Fruit fly (Drosophila melanogaster) whole organism, embryonic: Measurements from ENCODE around the gene mRRF1.

ENCODE experiments used
- Abd-B ChIP-seq: fragments of 200-800 bp; sonication (Bioruptor generic); optimal IDR thresholded peaks from 2 replicates; lab custom pipeline; 2018; ENCODE audit warnings: missing biosample characterization, mild to moderate bottlenecking, missing genetic modification characterization, moderate library complexity
- BtbVII ChIP-seq: fragments of 200-800 bp; sonication (Bioruptor generic); optimal IDR thresholded peaks from 3 replicates; lab custom pipeline; 2017; ENCODE audit warnings: missing biosample characterization, mild to moderate bottlenecking, missing genetic modification characterization
- CG10147 ChIP-seq: fragments of 200-800 bp; sonication (Bioruptor generic); optimal IDR thresholded peaks from 2 replicates; lab custom pipeline; 2019; ENCODE audit warnings: missing biosample characterization, mild to moderate bottlenecking, missing genetic modification characterization, moderate library complexity
- CG10431 ChIP-seq: fragments of 200-800 bp; sonication (Bioruptor generic); optimal IDR thresholded peaks from 3 replicates; lab custom pipeline; 2018; ENCODE audit warnings: missing biosample characterization, mild to moderate bottlenecking, missing genetic modification characterization
- CG13624 ChIP-seq: fragments of 200-800 bp; sonication (Bioruptor generic); optimal IDR thresholded peaks from 2 replicates; lab custom pipeline; 2016; ENCODE audit warnings: missing biosample characterization, missing genetic modification characterization
- CG15514 ChIP-seq: fragments of 200-800 bp; sonication (Bioruptor generic); optimal IDR thresholded peaks from 3 replicates; lab custom pipeline; 2017; ENCODE audit warnings: missing biosample characterization, missing genetic modification characterization, mild to moderate bottlenecking, moderate library complexity, missing genetic modification reagents
- CG1602 ChIP-seq: fragments of 200-800 bp; sonication (Bioruptor generic); optimal IDR thresholded peaks from 3 replicates; lab custom pipeline; 2016; ENCODE audit warnings: missing biosample characterization, missing genetic modification characterization
- CG18619 ChIP-seq: fragments of 200-800 bp; sonication (Bioruptor generic); optimal IDR thresholded peaks from 3 replicates; lab custom pipeline; 2017; ENCODE audit warnings: missing biosample characterization, mild to moderate bottlenecking, missing genetic modification characterization
- CG18764 ChIP-seq: fragments of 200-800 bp; sonication (Bioruptor generic); optimal IDR thresholded peaks from 3 replicates; lab custom pipeline; 2016; ENCODE audit warnings: missing biosample characterization, missing genetic modification characterization
- CG2116 ChIP-seq: fragments of 200-800 bp; sonication (Bioruptor generic); optimal IDR thresholded peaks from 3 replicates; lab custom pipeline; 2018; ENCODE audit warnings: missing biosample characterization, mild to moderate bottlenecking, missing genetic modification characterization
- CG31224 ChIP-seq: fragments of 200-800 bp; sonication (Bioruptor generic); IDR thresholded peaks from 2 replicates; pipeline ENCODE4 v1.3.6; 2022; ENCODE audit warnings: missing biosample characterization, missing genetic modification characterization
- CG3281 ChIP-seq: fragments of 200-800 bp; sonication (Bioruptor generic); optimal IDR thresholded peaks from 3 replicates; lab custom pipeline; 2017; ENCODE audit warnings: missing biosample characterization, mild to moderate bottlenecking, missing genetic modification characterization
- CG33213 ChIP-seq: fragments of 200-800 bp; sonication (Bioruptor generic); optimal IDR thresholded peaks from 3 replicates; lab custom pipeline; 2016; ENCODE audit warnings: missing biosample characterization, missing genetic modification characterization
- CG6254 ChIP-seq: fragments of 200-800 bp; sonication (Bioruptor generic); optimal IDR thresholded peaks from 3 replicates; lab custom pipeline; 2017; ENCODE audit warnings: mild to moderate bottlenecking, missing biosample characterization, missing genetic modification reagents, missing genetic modification characterization
- CG6654 ChIP-seq: fragments of 200-800 bp; sonication (Bioruptor generic); optimal IDR thresholded peaks from 2 replicates; lab custom pipeline; 2017; ENCODE audit warnings: missing biosample characterization, mild to moderate bottlenecking, missing genetic modification characterization
- CG7271 ChIP-seq: fragments of 200-800 bp; sonication (Bioruptor generic); optimal IDR thresholded peaks from 2 replicates; lab custom pipeline; 2018; ENCODE audit warnings: missing biosample characterization, mild to moderate bottlenecking, missing genetic modification characterization, moderate library complexity
- CG7963 ChIP-seq: fragments of 200-800 bp; sonication (Bioruptor generic); IDR thresholded peaks from 3 replicates; pipeline ENCODE4 v1.3.6; 2022; ENCODE audit warnings: missing biosample characterization, missing genetic modification characterization; ENCODE audit not compliant: partially characterized antibody
- CG8924 ChIP-seq: fragments of 200-800 bp; optimal IDR thresholded peaks from 3 replicates; lab custom pipeline; 2019; ENCODE audit warnings: missing biosample characterization, mild to moderate bottlenecking, missing genetic modification characterization, moderate library complexity
- Dfd ChIP-seq, 2 experiments: fragments of >200 bp; optimal IDR thresholded peaks; 2 replicates each; lab custom pipeline; 2017; ENCODE audit warnings: missing biosample characterization in 2 of 2, missing genetic modification characterization in 2 of 2
- Dref ChIP-seq: fragments of 200-800 bp; sonication (Bioruptor generic); IDR thresholded peaks from 2 replicates; pipeline ENCODE4 v1.3.6; 2022; ENCODE audit warnings: missing biosample characterization, missing genetic modification characterization
- Fer1 ChIP-seq: fragments of 200-800 bp; sonication (Bioruptor generic); optimal IDR thresholded peaks from 2 replicates; lab custom pipeline; 2017; ENCODE audit warnings: missing biosample characterization, mild to moderate bottlenecking, missing genetic modification characterization
- Hand ChIP-seq: fragments of 200-800 bp; sonication (Bioruptor generic); optimal IDR thresholded peaks from 2 replicates; lab custom pipeline; 2017; ENCODE audit warnings: mild to moderate bottlenecking, missing biosample characterization, missing genetic modification reagents, missing genetic modification characterization
- Hr51 ChIP-seq, 2 experiments: fragments of 200-800 bp; sonication (Bioruptor generic); optimal IDR thresholded peaks; 2 replicates in 1 of 2; 3 replicates in 1 of 2; lab custom pipeline; 2016 to 2018; ENCODE audit warnings: missing biosample characterization in 2 of 2, missing genetic modification characterization in 2 of 2, mild to moderate bottlenecking in 1 of 2, moderate library complexity in 1 of 2
- Hsf ChIP-seq: fragments of 200-800 bp; sonication (Bioruptor generic); optimal IDR thresholded peaks from 3 replicates; lab custom pipeline; 2016; ENCODE audit warnings: missing biosample characterization, missing genetic modification characterization
- Lhr ChIP-seq: fragments of 200-800 bp; sonication (Bioruptor generic); optimal IDR thresholded peaks from 3 replicates; lab custom pipeline; 2017; ENCODE audit warnings: mild to moderate bottlenecking, missing biosample characterization, missing genetic modification reagents, missing genetic modification characterization
- Lim3 ChIP-seq: fragments of 200-800 bp; sonication (Bioruptor generic); IDR thresholded peaks from 2 replicates; pipeline ENCODE4 v1.3.6; 2022; ENCODE audit warnings: missing biosample characterization, missing genetic modification characterization
- NC2α ChIP-seq: fragments of 200-800 bp; sonication (Bioruptor generic); optimal IDR thresholded peaks from 2 replicates; lab custom pipeline; 2016; ENCODE audit warnings: missing biosample characterization, missing genetic modification characterization
- Nf-YC ChIP-seq: fragments of 200-800 bp; optimal IDR thresholded peaks from 3 replicates; lab custom pipeline; 2019; ENCODE audit warnings: missing biosample characterization, mild to moderate bottlenecking, missing genetic modification characterization, moderate library complexity
- Ptx1 ChIP-seq: fragments of 200-800 bp; sonication (Bioruptor generic); IDR thresholded peaks from 2 replicates; pipeline ENCODE4 v1.3.6; 2022; ENCODE audit warnings: missing biosample characterization, missing genetic modification characterization
- Trl ChIP-seq, 3 experiments: fragments of >200 bp in 2 of 3; fragments of 200-800 bp in 1 of 3; sonication (Bioruptor generic) in 1 of 3; optimal IDR thresholded peaks; 2 replicates in 1 of 3; 3 replicates in 2 of 3; lab custom pipeline; 2016 to 2017; ENCODE audit warnings: missing biosample characterization in 1 of 3, missing genetic modification characterization in 1 of 3
- abd-A ChIP-seq: fragments of 200-800 bp; sonication (Bioruptor generic); optimal IDR thresholded peaks from 3 replicates; lab custom pipeline; 2019; ENCODE audit warnings: missing biosample characterization, mild to moderate bottlenecking, missing genetic modification characterization, moderate library complexity
- cato ChIP-seq: fragments of 200-800 bp; sonication (Bioruptor generic); optimal IDR thresholded peaks from 2 replicates; lab custom pipeline; 2016; ENCODE audit warnings: missing biosample characterization, missing genetic modification characterization, borderline replicate concordance
- crc ChIP-seq: fragments of 200-800 bp; sonication (Bioruptor generic); optimal IDR thresholded peaks from 2 replicates; lab custom pipeline; 2016; ENCODE audit warnings: missing biosample characterization, missing genetic modification characterization
- en ChIP-seq: fragments of 200-800 bp; sonication (Bioruptor generic); optimal IDR thresholded peaks from 2 replicates; lab custom pipeline; 2016; ENCODE audit warnings: missing biosample characterization, missing genetic modification characterization
- ftz-f1 ChIP-seq: fragments of 200-800 bp; sonication (Bioruptor generic); optimal IDR thresholded peaks from 2 replicates; lab custom pipeline; 2016; ENCODE audit warnings: missing biosample characterization, missing genetic modification characterization
- jumu ChIP-seq: fragments of 200-800 bp; sonication (Bioruptor generic); optimal IDR thresholded peaks from 3 replicates; lab custom pipeline; 2016; ENCODE audit warnings: missing biosample characterization, missing genetic modification characterization
- kay ChIP-seq: fragments of 200-800 bp; sonication (Bioruptor generic); optimal IDR thresholded peaks from 2 replicates; lab custom pipeline; 2016; ENCODE audit warnings: missing biosample characterization, missing genetic modification characterization
- kni ChIP-seq: fragments of 200-800 bp; sonication (Bioruptor generic); optimal IDR thresholded peaks from 3 replicates; lab custom pipeline; 2017; ENCODE audit warnings: mild to moderate bottlenecking, missing biosample characterization, missing genetic modification reagents, missing genetic modification characterization
- lilli ChIP-seq: fragments of 200-800 bp; sonication (Bioruptor generic); optimal IDR thresholded peaks from 3 replicates; lab custom pipeline; 2016; ENCODE audit warnings: missing biosample characterization, missing genetic modification characterization
- repo ChIP-seq: fragments of 200-800 bp; sonication (Bioruptor generic); optimal IDR thresholded peaks from 2 replicates; lab custom pipeline; 2016; ENCODE audit warnings: missing biosample characterization, missing genetic modification characterization
- row ChIP-seq: fragments of 200-800 bp; sonication (Bioruptor generic); IDR thresholded peaks from 3 replicates; pipeline ENCODE4 v1.3.6; 2022; ENCODE audit warnings: missing biosample characterization, missing genetic modification characterization
- sc ChIP-seq, 3 experiments: fragments of >200 bp in 2 of 3; fragments of 200-800 bp in 1 of 3; sonication (Bioruptor generic) in 1 of 3; optimal IDR thresholded peaks; 2 replicates in 2 of 3; 3 replicates in 1 of 3; lab custom pipeline; 2017; ENCODE audit warnings: mild to moderate bottlenecking in 1 of 3, missing biosample characterization in 1 of 3, missing genetic modification characterization in 1 of 3, missing genetic modification reagents in 1 of 3
- seq ChIP-seq: fragments of 200-800 bp; sonication (Bioruptor generic); IDR thresholded peaks from 2 replicates; pipeline ENCODE4 v1.3.6; 2022; ENCODE audit warnings: missing biosample characterization, missing genetic modification characterization
- ssp ChIP-seq: fragments of 200-800 bp; sonication (Bioruptor generic); IDR thresholded peaks from 2 replicates; pipeline ENCODE4 v1.3.6; 2022; ENCODE audit warnings: missing biosample characterization, missing genetic modification characterization
- tgo ChIP-seq: fragments of 200-800 bp; sonication (Bioruptor generic); IDR thresholded peaks from 3 replicates; pipeline ENCODE4 v1.3.6; 2022; ENCODE audit warnings: missing biosample characterization, missing genetic modification characterization
- tio ChIP-seq: fragments of 200-800 bp; sonication (Bioruptor generic); optimal IDR thresholded peaks from 2 replicates; lab custom pipeline; 2017; ENCODE audit warnings: missing biosample characterization, missing genetic modification characterization, inconsistent platforms
- wek ChIP-seq: fragments of 200-800 bp; sonication (Bioruptor generic); optimal IDR thresholded peaks from 3 replicates; lab custom pipeline; 2018; ENCODE audit warnings: missing biosample characterization, mild to moderate bottlenecking, missing genetic modification characterization, moderate library complexity
- z ChIP-seq: fragments of 200-800 bp; sonication (Bioruptor generic); IDR thresholded peaks from 3 replicates; pipeline ENCODE4 v1.3.6; 2022; ENCODE audit warnings: missing biosample characterization, missing genetic modification characterization

mRRF1 gene

dm6 chr3L:9373374-9374004, 9.3 kb downstream of the mRRF1 start (continued):
- TF ChIP-seq Lim3 (no peak), Hand (peak; percentile 67), Lhr (GFP tag; lab: Kevin White, UChicago) (peak; percentile 2), CG6254 (GFP tag; lab: Kevin White, UChicago) (peak; percentile 71), CG13624 (GFP tag; lab: Kevin White, UChicago) (no peak), z (GFP tag; lab: Robert Waterston, UW) (0 out of 3 replicates have a peak, but pooled peaks have one; percentile 7), en (no peak), BtbVII (GFP tag; lab: Kevin White, UChicago) (peak; percentile 73), NC2α (GFP tag; lab: Kevin White, UChicago) (no peak), kni (GFP tag; lab: Kevin White, UChicago) (no peak), wek (GFP tag; lab: Kevin White, UChicago) (no peak), CG3281 (GFP tag; lab: Kevin White, UChicago) (peak; percentile 77), Dfd (GFP tag; optimal IDR thresholded peaks at IDR 0.05; lab: Kevin White, UChicago) (no peak), CG15514 (GFP tag; lab: Kevin White, UChicago) (peak; percentile 56), Fer1 (GFP tag; lab: Kevin White, UChicago) (peak; percentile 81), CG18619 (peak; percentile 48), CG8924 (tag; lab: Kevin White, UChicago) (peak; percentile 11), CG2116 (GFP tag; lab: Kevin White, UChicago) (no peak), ftz-f1 (GFP tag; lab: Kevin White, UChicago) (no peak), Hr51 (GFP tag; optimal IDR thresholded peaks at IDR 0.05; lab: Kevin White, UChicago) (peak in 1 of 2 experiments; percentile 67), CG10431 (no peak), CG7963 (GFP tag; lab: Robert Waterston, UW) (no peak), cato (peak; percentile 18), crc (GFP tag; lab: Kevin White, UChicago) (no peak), jumu (GFP tag; lab: Kevin White, UChicago) (no peak), Nf-YC (tag; lab: Kevin White, UChicago) (no peak), lilli (GFP tag; lab: Kevin White, UChicago) (peak; percentile 26), repo (GFP tag; lab: Kevin White, UChicago) (no peak), Hsf (peak; percentile 48), Dref (GFP tag; lab: Robert Waterston, UW) (no peak), row (GFP tag; lab: Robert Waterston, UW) (peak; percentile 66), kay (no peak), CG6654 (GFP tag; lab: Kevin White, UChicago) (no peak), seq (GFP tag; lab: Robert Waterston, UW) (peak; percentile 54), sc (optimal IDR thresholded peaks at IDR 0.05; lab: Kevin White, UChicago) (no peak), sc (GFP tag; optimal IDR thresholded peaks at IDR 0.05; lab: Kevin White, UChicago) (peak; percentile 55), ssp (peak; percentile 31; the same call in 1 of the 2 replicates), Trl (optimal IDR thresholded peaks at IDR 0.05; lab: Kevin White, UChicago) (peak; percentile 94 to 96), Trl (GFP tag; optimal IDR thresholded peaks at IDR 0.05; lab: Kevin White, UChicago) (peak; percentile 32), tgo (GFP tag; lab: Robert Waterston, UW) (peak; percentile 67; the same call in 2 of the 3 replicates), CG1602 (GFP tag; lab: Kevin White, UChicago) (peak; percentile 28), CG33213 (no peak), Abd-B (GFP tag; lab: Kevin White, UChicago) (no peak), abd-A (tag; lab: Kevin White, UChicago) (peak; percentile 63), tio (GFP tag; lab: Kevin White, UChicago) (no peak), CG10147 (GFP tag; lab: Kevin White, UChicago) (peak; percentile 77), CG31224 (peak; percentile 40; the same call in 1 of the 2 replicates), CG18764 (peak; percentile 36), Ptx1 (GFP tag; lab: Robert Waterston, UW) (peak; percentile 71), CG7271 (tag; lab: Kevin White, UChicago) (peak; percentile 13)
